Worm (Caenorhabditis elegans): Measurements from ENCODE around the gene B0457.4.

- TF ChIP-seq dao-5 (tag; optimal IDR thresholded peaks at IDR 0.05) (no peak), him-1 (tag; optimal IDR thresholded peaks at IDR 0.05) (no peak), W03F9.2 (tag; optimal IDR thresholded peaks at IDR 0.05) (no peak)
Measured at ce11 chrII:8889589-8889988, 22.2 kb downstream of the B0457.4 start.

Measured in whole organism, L4/young adult.